Worm (Caenorhabditis elegans) whole organism, L1 larva: Measurements from ENCODE around the gene npp-23.

Experiments used
- aha-1 ChIP-seq: fragments of 150-350 bp; optimal IDR thresholded peaks from 2 replicates; lab custom pipeline; 2014; ENCODE audit warnings: missing biosample characterization, missing genetic modification characterization
- aly-2 ChIP-seq: fragments of 150-350 bp; optimal IDR thresholded peaks from 2 replicates; lab custom pipeline; 2014; ENCODE audit warnings: missing biosample characterization, missing genetic modification characterization
- blmp-1 ChIP-seq: fragments of 150-350 bp; optimal IDR thresholded peaks from 2 replicates; lab custom pipeline; 2014; ENCODE audit warnings: missing biosample characterization, missing genetic modification characterization
- efl-1 ChIP-seq, 4 experiments: fragments of 150-350 bp; optimal IDR thresholded peaks in 3 of 4; peaks in 1 of 4; 1 replicate in 1 of 4; 2 replicates in 3 of 4; lab custom pipeline; 2014; ENCODE audit warnings: missing biosample characterization in 2 of 4, missing genetic modification characterization in 2 of 4, missing genetic modification reagents in 2 of 4
- egl-13 ChIP-seq: sonication (generic microtip); optimal IDR thresholded peaks from 2 replicates; lab custom pipeline; 2016; ENCODE audit warnings: missing genotype, missing genetic modification reagents, missing genetic modification characterization, missing compliant biosample characterization
- elt-3 ChIP-seq, 6 experiments: fragments of 150-350 bp in 1 of 6; sonication (generic microtip); optimal IDR thresholded peaks; 2 replicates each; lab custom pipeline; 2017 to 2018; ENCODE audit warnings: missing biosample characterization in 6 of 6, missing genetic modification characterization in 6 of 6, inconsistent platforms in 1 of 6
- fkh-10 ChIP-seq: sonication (generic microtip); optimal IDR thresholded peaks from 2 replicates; lab custom pipeline; 2017; ENCODE audit warnings: missing biosample characterization, missing genetic modification reagents, missing genetic modification characterization
- fkh-8 ChIP-seq: sonication (generic microtip); optimal IDR thresholded peaks from 2 replicates; lab custom pipeline; 2016; ENCODE audit warnings: mild to moderate bottlenecking, missing genetic modification characterization, missing compliant biosample characterization
- grh-1 ChIP-seq: fragments of 200-800 bp; sonication (Bioruptor generic); IDR thresholded peaks from 2 replicates; pipeline ENCODE4 v1.3.6; 2022; ENCODE audit warnings: missing genetic modification reagents, missing genetic modification characterization, missing compliant biosample characterization
- lin-13 ChIP-seq: fragments of 150-350 bp; optimal IDR thresholded peaks from 2 replicates; lab custom pipeline; 2014; ENCODE audit warnings: missing biosample characterization, missing genetic modification reagents, missing genetic modification characterization
- lin-14 ChIP-seq: fragments of 200-800 bp; sonication (Bioruptor generic); optimal IDR thresholded peaks from 2 replicates; lab custom pipeline; 2018; ENCODE audit warnings: mild to moderate bottlenecking, missing genetic modification characterization, moderate library complexity, missing compliant biosample characterization
- lin-35 ChIP-seq, 2 experiments: fragments of 150-350 bp; optimal IDR thresholded peaks; 2 replicates each; lab custom pipeline; 2014; ENCODE audit warnings: missing biosample characterization in 2 of 2, missing genetic modification characterization in 2 of 2, missing genetic modification reagents in 2 of 2
- lsy-2 ChIP-seq, 2 experiments: fragments of 150-350 bp; optimal IDR thresholded peaks; 2 replicates each; lab custom pipeline; 2014; ENCODE audit warnings: missing biosample characterization in 2 of 2, missing genetic modification characterization in 2 of 2
- mab-9 ChIP-seq: fragments of 200-800 bp; sonication (Bioruptor generic); IDR thresholded peaks from 2 replicates; pipeline ENCODE4 v1.3.6; 2022; ENCODE audit warnings: missing genetic modification reagents, missing genetic modification characterization, missing compliant biosample characterization
- mdl-1 ChIP-seq, 2 experiments: fragments of 150-350 bp; optimal IDR thresholded peaks; 2 replicates each; lab custom pipeline; 2014 to 2017; ENCODE audit warnings: missing biosample characterization in 2 of 2, missing genetic modification characterization in 2 of 2, inconsistent platforms in 1 of 2
- mep-1 ChIP-seq: fragments of 150-350 bp; optimal IDR thresholded peaks from 2 replicates; lab custom pipeline; 2014; ENCODE audit warnings: missing biosample characterization, missing genetic modification characterization
- nhr-11 ChIP-seq: fragments of 150-350 bp; optimal IDR thresholded peaks from 2 replicates; lab custom pipeline; 2014; ENCODE audit warnings: missing biosample characterization, missing genetic modification characterization
- nhr-19 ChIP-seq: fragments of 200-800 bp; sonication (Bioruptor generic); conservative IDR thresholded peaks from 2 replicates; pipeline ENCODE4 v1.3.6; 2022; ENCODE audit warnings: missing genetic modification characterization, missing compliant biosample characterization
- nhr-20 ChIP-seq: sonication (generic microtip); optimal IDR thresholded peaks from 2 replicates; lab custom pipeline; 2016; ENCODE audit warnings: mild to moderate bottlenecking, missing genetic modification characterization, missing compliant biosample characterization
- nhr-71 ChIP-seq: sonication (generic microtip); optimal IDR thresholded peaks from 2 replicates; lab custom pipeline; 2016; ENCODE audit warnings: mild to moderate bottlenecking, missing genetic modification characterization, moderate library complexity, missing compliant biosample characterization
- nhr-77 ChIP-seq: fragments of 150-350 bp; optimal IDR thresholded peaks from 2 replicates; lab custom pipeline; 2014; ENCODE audit warnings: missing biosample characterization, missing genetic modification characterization
- nhr-84 ChIP-seq: sonication (generic microtip); optimal IDR thresholded peaks from 2 replicates; lab custom pipeline; 2017; ENCODE audit warnings: missing biosample characterization, missing genetic modification characterization
- nhr-85 ChIP-seq: sonication (generic microtip); peaks from one replicate; lab custom pipeline; 2016; ENCODE audit warnings: missing genetic modification characterization, inconsistent platforms, missing compliant biosample characterization
- nhr-90 ChIP-seq: sonication (generic microtip); optimal IDR thresholded peaks from 2 replicates; lab custom pipeline; 2016; ENCODE audit warnings: mild to moderate bottlenecking, missing genetic modification characterization, missing compliant biosample characterization; ENCODE audit not compliant: poor library complexity
- rnt-1 ChIP-seq: sonication (generic microtip); optimal IDR thresholded peaks from 2 replicates; lab custom pipeline; 2016; ENCODE audit warnings: mild to moderate bottlenecking, missing genetic modification characterization, moderate library complexity, missing compliant biosample characterization
- skn-1 ChIP-seq: fragments of 150-350 bp; optimal IDR thresholded peaks from 2 replicates; lab custom pipeline; 2014; ENCODE audit warnings: missing biosample characterization, missing genetic modification characterization
- snu-23 ChIP-seq: sonication (generic microtip); optimal IDR thresholded peaks from 2 replicates; lab custom pipeline; 2016; ENCODE audit warnings: missing genetic modification characterization, missing compliant biosample characterization
- sox-4 ChIP-seq: sonication (generic microtip); optimal IDR thresholded peaks from 2 replicates; lab custom pipeline; 2016; ENCODE audit warnings: missing genetic modification characterization, missing compliant biosample characterization
- sptf-1 ChIP-seq: fragments of 150-350 bp; optimal IDR thresholded peaks from 2 replicates; lab custom pipeline; 2014; ENCODE audit warnings: missing biosample characterization, missing genetic modification characterization
- sup-37 ChIP-seq: fragments of 200-800 bp; sonication (Bioruptor generic); optimal IDR thresholded peaks from 2 replicates; lab custom pipeline; 2018; ENCODE audit warnings: mild to moderate bottlenecking, missing genetic modification characterization, missing compliant biosample characterization
- swsn-7 ChIP-seq: sonication (generic microtip); optimal IDR thresholded peaks from 2 replicates; lab custom pipeline; 2016; ENCODE audit warnings: missing genetic modification characterization, missing compliant biosample characterization
- tbx-2 ChIP-seq: sonication (generic microtip); optimal IDR thresholded peaks from 2 replicates; lab custom pipeline; 2016; ENCODE audit warnings: missing genetic modification characterization, missing compliant biosample characterization
- unc-86 ChIP-seq: sonication (generic microtip); optimal IDR thresholded peaks from 2 replicates; lab custom pipeline; 2016; ENCODE audit warnings: missing genetic modification characterization, missing compliant biosample characterization
- ztf-4 ChIP-seq: fragments of 150-350 bp; optimal IDR thresholded peaks from 2 replicates; lab custom pipeline; 2014; ENCODE audit warnings: missing biosample characterization, missing genetic modification characterization

npp-23 gene

DNA sequence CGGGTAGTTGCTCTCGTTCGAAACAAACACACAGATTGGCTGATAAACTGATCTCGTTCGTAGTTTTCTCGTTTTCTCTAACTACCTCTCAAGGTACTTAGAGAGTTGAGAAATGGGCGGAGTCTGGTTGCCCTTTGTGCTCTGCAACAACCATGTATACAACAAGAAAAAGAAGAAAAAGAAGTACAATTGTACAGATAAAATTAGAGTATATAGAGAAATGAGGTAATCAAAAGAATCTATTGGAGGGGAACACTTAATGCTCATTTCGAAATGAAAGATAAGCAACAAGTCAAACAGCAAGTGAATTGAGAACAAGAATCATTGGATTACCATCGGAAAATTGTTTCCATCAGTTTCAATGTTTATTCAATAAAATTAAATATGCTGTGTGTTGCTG is 4.1 kb downstream of the npp-23 start, which contains the start of gene C09G9.1:
Gene C09G9.1, minus strand, starts transcription at position 143 of the 400 bp plus-strand sequence.
- TF ChIP-seq lin-13 (GFP tag; lab: Kevin White, UChicago) (no peak), nhr-77 (tag; lab: Kevin White, UChicago) (peak; percentile 11)
- TF ChIP-seq, all 84 proteins: peak for 1

ce11 chrIV:8864672-8865071 is 4.8 kb downstream of the npp-23 start:
- TF ChIP-seq swsn-7 (tag; lab: Kevin White, UChicago) (no peak), elt-3 (tag; optimal IDR thresholded peaks at IDR 0.05; lab: Kevin White, UChicago) (peak in 3 of 6 experiments; percentile 22 to 76 (median 71)), tbx-2 (tag; lab: Kevin White, UChicago) (no peak), nhr-71 (tag; lab: Kevin White, UChicago) (peak; percentile 62), lin-35 (GFP tag; optimal IDR thresholded peaks at IDR 0.05; lab: Kevin White, UChicago) (peak in 1 of 2 experiments; percentile 33), lin-14 (GFP tag; lab: Kevin White, UChicago) (peak; percentile 46), blmp-1 (tag; lab: Kevin White, UChicago) (peak; percentile 38), efl-1 (optimal IDR thresholded peaks at IDR 0.05; lab: Kevin White, UChicago) (no peak), efl-1 (GFP tag; optimal IDR thresholded peaks at IDR 0.05 in 1 of 2; lab: Kevin White, UChicago) (peak in 1 of 2 experiments; percentile 71), nhr-85 (tag; lab: Kevin White, UChicago) (peak; percentile 85), nhr-19 (GFP tag; lab: Robert Waterston, UW) (0 out of 2 replicates have a peak, but pooled peaks have one; percentile 14), nhr-20 (peak; percentile 12), snu-23 (GFP tag; lab: Kevin White, UChicago) (peak; percentile 28), fkh-8 (tag; lab: Kevin White, UChicago) (no peak), mep-1 (no peak), aha-1 (no peak), mab-9 (no peak), nhr-90 (tag; lab: Kevin White, UChicago) (peak; percentile 61), mdl-1 (tag; optimal IDR thresholded peaks at IDR 0.05; lab: Kevin White, UChicago) (no peak)

DNA sequence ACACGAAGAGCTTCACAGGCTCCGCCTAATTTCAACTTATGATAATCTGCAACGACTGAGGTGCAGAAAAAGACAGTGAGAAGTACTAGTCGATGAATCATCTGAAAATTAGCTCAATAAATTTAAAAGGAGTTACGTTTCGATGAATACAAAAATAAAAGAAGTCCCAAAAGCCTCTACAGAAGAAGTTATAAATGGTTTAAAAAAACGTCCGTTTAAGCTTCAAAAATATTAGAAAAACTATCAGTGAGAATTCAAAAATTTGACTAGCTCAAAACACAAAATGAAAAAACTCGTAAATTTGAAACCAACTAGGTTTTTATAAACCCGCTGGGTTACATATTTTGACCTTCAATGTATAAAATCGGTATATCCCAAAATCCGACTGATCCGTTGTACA is 13.5 kb downstream of the npp-23 start, which contains the start of gene T11B7.5:
Gene T11B7.5, minus strand, starts transcription at position 101 of the 400 bp plus-strand sequence.
- no peak for TF ChIP-seq egl-13 (tag; lab: Kevin White, UChicago)
- no peak for TF ChIP-seq ztf-4
- no peak for TF ChIP-seq unc-86 (tag; lab: Kevin White, UChicago)
- TF ChIP-seq lsy-2 (tag; optimal IDR thresholded peaks at IDR 0.05; lab: Kevin White, UChicago) = no peak
- no peak for TF ChIP-seq sox-4 (tag; lab: Kevin White, UChicago)

DNA sequence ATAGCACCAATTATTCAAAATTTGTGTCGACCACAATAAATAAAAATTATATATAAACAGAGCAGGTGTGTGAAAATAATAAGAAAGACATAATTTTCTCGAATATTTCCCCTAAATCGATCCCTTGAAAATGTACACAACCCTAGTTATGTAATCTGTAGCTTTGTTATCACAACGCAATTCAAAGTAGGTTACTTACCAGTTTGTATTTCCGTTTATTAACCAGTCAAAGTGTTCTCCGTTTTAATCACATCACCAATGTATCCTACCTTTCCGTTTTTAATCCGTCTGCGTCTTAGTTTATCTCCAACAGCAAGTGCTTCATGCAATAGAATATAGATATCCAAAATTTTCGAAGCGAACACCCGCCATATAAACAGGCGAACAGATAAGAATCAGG is 16.2 kb downstream of the npp-23 start:
- TF ChIP-seq nhr-85 (tag; lab: Kevin White, UChicago) = no peak
- TF ChIP-seq sup-37 (GFP tag; lab: Kevin White, UChicago) = no peak
- TF ChIP-seq sptf-1 (tag; lab: Kevin White, UChicago) = no peak
- TF ChIP-seq mdl-1 (tag; optimal IDR thresholded peaks at IDR 0.05; lab: Kevin White, UChicago) = no peak
- TF ChIP-seq nhr-11 (tag; lab: Kevin White, UChicago) = no peak
- TF ChIP-seq fkh-10 (GFP tag; lab: Kevin White, UChicago) = no peak
- no peak for TF ChIP-seq efl-1 (optimal IDR thresholded peaks at IDR 0.05; lab: Kevin White, UChicago)
- TF ChIP-seq efl-1 (GFP tag; optimal IDR thresholded peaks at IDR 0.05 in 1 of 2; lab: Kevin White, UChicago) = peak in 1 of 2 experiments; percentile 73
- no peak for TF ChIP-seq aly-2
- TF ChIP-seq, all 84 proteins: peak for 1

ce11 chrIV:8852194-8852593 is 17.3 kb downstream of the npp-23 start, which contains the start of gene alp-1:
Gene alp-1 (plus strand): TSS chrIV:8852494.
- no peak for TF ChIP-seq nhr-84 (tag; lab: Kevin White, UChicago)
- no peak for TF ChIP-seq efl-1 (optimal IDR thresholded peaks at IDR 0.05; lab: Kevin White, UChicago)
- TF ChIP-seq efl-1 (GFP tag; optimal IDR thresholded peaks at IDR 0.05 in 1 of 2; lab: Kevin White, UChicago) = no peak

DNA sequence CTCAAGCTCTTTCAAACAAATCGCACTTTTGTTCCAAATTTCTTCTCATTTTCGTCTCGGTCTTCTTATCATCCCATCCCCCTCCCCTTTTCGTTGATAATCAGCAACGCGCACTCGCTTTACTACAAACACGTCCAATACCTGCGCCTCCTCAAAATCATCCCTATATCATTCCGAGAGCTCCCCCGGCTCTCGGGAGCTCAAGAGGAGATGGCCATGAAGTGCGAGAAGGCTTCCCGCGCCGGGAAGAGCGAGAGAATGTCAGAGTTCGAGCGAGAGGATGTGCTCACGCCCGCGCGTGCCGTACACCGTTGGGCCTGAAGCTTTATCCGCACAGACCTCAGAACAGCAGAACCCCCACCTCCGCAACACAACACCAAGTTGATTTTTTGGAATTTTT is 18.7 kb downstream of the npp-23 start:
- TF ChIP-seq rnt-1 (peak; percentile 45), grh-1 (GFP tag; lab: Robert Waterston, UW) (no peak), skn-1 (tag; lab: Kevin White, UChicago) (peak; percentile 5), lin-14 (GFP tag; lab: Kevin White, UChicago) (peak; percentile 65)
